Fruit fly (Drosophila melanogaster) whole organism, embryonic: Measurements from ENCODE around the gene CG6028.

Source experiments
- Ada2b ChIP-seq: fragments of 200-800 bp; sonication (Bioruptor generic); IDR thresholded peaks from 2 replicates; pipeline ENCODE4 v1.3.6; 2022; ENCODE audit warnings: missing biosample characterization, missing genetic modification characterization
- Atf-2 ChIP-seq: fragments of 200-800 bp; sonication (Bioruptor generic); optimal IDR thresholded peaks from 2 replicates; lab custom pipeline; 2016; ENCODE audit warnings: missing biosample characterization, missing genetic modification characterization
- Atf6 ChIP-seq: fragments of 200-800 bp; sonication (Bioruptor generic); IDR thresholded peaks from 2 replicates; pipeline ENCODE4 v1.3.6; 2022; ENCODE audit warnings: missing biosample characterization, missing genetic modification characterization
- CG13296 ChIP-seq: fragments of 200-800 bp; sonication (Bioruptor generic); optimal IDR thresholded peaks from 3 replicates; lab custom pipeline; 2018; ENCODE audit warnings: missing biosample characterization, mild to moderate bottlenecking, missing genetic modification characterization
- CG14860 ChIP-seq: fragments of 200-800 bp; sonication (Bioruptor generic); IDR thresholded peaks from 3 replicates; pipeline ENCODE4 v1.3.6; 2022; ENCODE audit warnings: missing biosample characterization, missing genetic modification characterization; ENCODE audit not compliant: partially characterized antibody
- CG1602 ChIP-seq: fragments of 200-800 bp; sonication (Bioruptor generic); optimal IDR thresholded peaks from 3 replicates; lab custom pipeline; 2016; ENCODE audit warnings: missing biosample characterization, missing genetic modification characterization
- CG1603 ChIP-seq: fragments of 200-800 bp; sonication (Bioruptor generic); optimal IDR thresholded peaks from 2 replicates; lab custom pipeline; 2019; ENCODE audit warnings: missing biosample characterization, mild to moderate bottlenecking, missing genetic modification characterization, moderate library complexity
- CG1832 ChIP-seq: fragments of 200-800 bp; sonication (Bioruptor generic); optimal IDR thresholded peaks from 2 replicates; lab custom pipeline; 2017; ENCODE audit warnings: missing biosample characterization, mild to moderate bottlenecking, missing genetic modification characterization, inconsistent platforms
- CG2712 ChIP-seq: fragments of 200-800 bp; optimal IDR thresholded peaks from 3 replicates; lab custom pipeline; 2019; ENCODE audit warnings: missing biosample characterization, mild to moderate bottlenecking, missing genetic modification characterization, moderate library complexity
- CG3726 ChIP-seq: fragments of 200-800 bp; sonication (Bioruptor generic); IDR thresholded peaks from 3 replicates; pipeline ENCODE4, ENCODE4 v1.3.6; 2022; ENCODE audit warnings: missing biosample characterization, missing genetic modification characterization
- CG3838 ChIP-seq: fragments of 200-800 bp; sonication (Bioruptor generic); optimal IDR thresholded peaks from 3 replicates; lab custom pipeline; 2016; ENCODE audit warnings: missing biosample characterization, missing genetic modification characterization
- CG4424 ChIP-seq: fragments of 200-800 bp; sonication (Bioruptor generic); optimal IDR thresholded peaks from 3 replicates; lab custom pipeline; 2016; ENCODE audit warnings: missing biosample characterization, missing genetic modification characterization
- CG6254 ChIP-seq: fragments of 200-800 bp; sonication (Bioruptor generic); optimal IDR thresholded peaks from 3 replicates; lab custom pipeline; 2017; ENCODE audit warnings: mild to moderate bottlenecking, missing biosample characterization, missing genetic modification reagents, missing genetic modification characterization
- CG7786 ChIP-seq: fragments of 200-800 bp; sonication (Bioruptor generic); optimal IDR thresholded peaks from 2 replicates; lab custom pipeline; 2016; ENCODE audit warnings: missing biosample characterization, missing genetic modification characterization
- CG7928 ChIP-seq: fragments of 200-800 bp; sonication (Bioruptor generic); optimal IDR thresholded peaks from 2 replicates; lab custom pipeline; 2017; ENCODE audit warnings: missing biosample characterization, mild to moderate bottlenecking, missing genetic modification characterization
- Dek ChIP-seq: fragments of 200-800 bp; sonication (Bioruptor generic); optimal IDR thresholded peaks from 3 replicates; lab custom pipeline; 2019; ENCODE audit warnings: missing biosample characterization, mild to moderate bottlenecking, missing genetic modification characterization, moderate library complexity
- Dfd ChIP-seq, 2 experiments: fragments of >200 bp; optimal IDR thresholded peaks; 2 replicates each; lab custom pipeline; 2017; ENCODE audit warnings: missing biosample characterization in 2 of 2, missing genetic modification characterization in 2 of 2
- Dll ChIP-seq: fragments of 200-800 bp; sonication (Bioruptor generic); IDR thresholded peaks from 4 replicates; pipeline ENCODE4 v1.3.6; 2022; ENCODE audit warnings: missing biosample characterization, missing genetic modification characterization; ENCODE audit not compliant: partially characterized antibody
- HHEX ChIP-seq: fragments of 200-800 bp; sonication (Bioruptor generic); optimal IDR thresholded peaks from 3 replicates; lab custom pipeline; 2017; ENCODE audit warnings: missing biosample characterization, mild to moderate bottlenecking, missing genetic modification characterization, missing genetic modification reagents
- Hand ChIP-seq: fragments of 200-800 bp; sonication (Bioruptor generic); optimal IDR thresholded peaks from 2 replicates; lab custom pipeline; 2017; ENCODE audit warnings: mild to moderate bottlenecking, missing biosample characterization, missing genetic modification reagents, missing genetic modification characterization
- MBD-R2 ChIP-seq: fragments of 200-800 bp; sonication (Bioruptor generic); IDR thresholded peaks from 2 replicates; pipeline ENCODE4 v1.3.6; 2022; ENCODE audit warnings: missing biosample characterization, missing genetic modification characterization
- Stat92E ChIP-seq, 3 experiments: fragments of >200 bp in 2 of 3; fragments of 200-800 bp in 1 of 3; sonication (Bioruptor generic) in 1 of 3; optimal IDR thresholded peaks; 2 replicates each; lab custom pipeline; 2017 to 2019; ENCODE audit warnings: missing biosample characterization in 3 of 3, missing genetic modification characterization in 3 of 3, mild to moderate bottlenecking in 1 of 3, moderate library complexity in 1 of 3
- Xbp1 ChIP-seq: fragments of 200-800 bp; sonication (Bioruptor generic); optimal IDR thresholded peaks from 3 replicates; lab custom pipeline; 2016; ENCODE audit warnings: missing biosample characterization, mild to moderate bottlenecking, missing genetic modification characterization
- Xrp1 ChIP-seq: fragments of 200-800 bp; sonication (Bioruptor generic); IDR thresholded peaks from 2 replicates; pipeline ENCODE4 v1.3.6; 2022; ENCODE audit warnings: missing biosample characterization, missing genetic modification characterization
- bab2 ChIP-seq: fragments of 200-800 bp; sonication (Bioruptor generic); optimal IDR thresholded peaks from 2 replicates; lab custom pipeline; 2016; ENCODE audit warnings: missing biosample characterization, missing genetic modification characterization
- cad ChIP-seq: fragments of >200 bp; optimal IDR thresholded peaks from 2 replicates; lab custom pipeline; 2017; ENCODE audit warnings: missing biosample characterization, missing genetic modification characterization
- chn ChIP-seq: fragments of 200-800 bp; sonication (Bioruptor generic); optimal IDR thresholded peaks from 2 replicates; lab custom pipeline; 2016; ENCODE audit warnings: missing biosample characterization, missing genetic modification characterization
- crp ChIP-seq, 2 experiments: fragments of 200-800 bp; sonication (Bioruptor generic); optimal IDR thresholded peaks; 2 replicates in 1 of 2; 3 replicates in 1 of 2; lab custom pipeline; 2017; ENCODE audit warnings: missing biosample characterization in 2 of 2, missing genetic modification characterization in 2 of 2, mild to moderate bottlenecking in 1 of 2, moderate library complexity in 1 of 2
- dm ChIP-seq: fragments of 200-800 bp; sonication (Bioruptor generic); optimal IDR thresholded peaks from 3 replicates; lab custom pipeline; 2016; ENCODE audit warnings: missing biosample characterization, missing genetic modification characterization
- fru ChIP-seq: fragments of >200 bp; optimal IDR thresholded peaks from 2 replicates; lab custom pipeline; 2017
- hbn ChIP-seq: fragments of 200-800 bp; sonication (Bioruptor generic); IDR thresholded peaks from 2 replicates; pipeline ENCODE4 v1.3.6; 2022; ENCODE audit warnings: missing biosample characterization, missing genetic modification characterization; ENCODE audit not compliant: partially characterized antibody
- inv ChIP-seq: fragments of 200-800 bp; sonication (Bioruptor generic); IDR thresholded peaks from 2 replicates; pipeline ENCODE4 v1.3.6; 2022; ENCODE audit warnings: missing biosample characterization, missing genetic modification characterization; ENCODE audit not compliant: partially characterized antibody
- kah ChIP-seq: fragments of 200-800 bp; sonication (Bioruptor generic); optimal IDR thresholded peaks from 2 replicates; lab custom pipeline; 2018; ENCODE audit warnings: missing biosample characterization, mild to moderate bottlenecking, missing genetic modification characterization
- ken ChIP-seq: fragments of 200-800 bp; sonication (Bioruptor generic); IDR thresholded peaks from 3 replicates; pipeline ENCODE4 v1.3.6; 2022; ENCODE audit warnings: missing biosample characterization, missing genetic modification characterization
- nmo ChIP-seq: fragments of 200-800 bp; sonication (Bioruptor generic); optimal IDR thresholded peaks from 2 replicates; lab custom pipeline; 2018; ENCODE audit warnings: missing biosample characterization, mild to moderate bottlenecking, missing genetic modification characterization, moderate library complexity
- otp ChIP-seq: fragments of 200-800 bp; sonication (Bioruptor generic); IDR thresholded peaks from 3 replicates; pipeline ENCODE4, ENCODE4 v1.3.6; 2022; ENCODE audit warnings: missing biosample characterization, missing genetic modification characterization
- sc ChIP-seq, 3 experiments: fragments of >200 bp in 2 of 3; fragments of 200-800 bp in 1 of 3; sonication (Bioruptor generic) in 1 of 3; optimal IDR thresholded peaks; 2 replicates in 2 of 3; 3 replicates in 1 of 3; lab custom pipeline; 2017; ENCODE audit warnings: mild to moderate bottlenecking in 1 of 3, missing biosample characterization in 1 of 3, missing genetic modification characterization in 1 of 3, missing genetic modification reagents in 1 of 3
- sug ChIP-seq: fragments of 200-800 bp; optimal IDR thresholded peaks from 2 replicates; lab custom pipeline; 2019; ENCODE audit warnings: missing biosample characterization, mild to moderate bottlenecking, missing genetic modification characterization, moderate library complexity
- unc-4 ChIP-seq: fragments of 200-800 bp; sonication (Bioruptor generic); IDR thresholded peaks from 2 replicates; pipeline ENCODE4 v1.3.6; 2022; ENCODE audit warnings: missing biosample characterization, missing genetic modification characterization; ENCODE audit not compliant: partially characterized antibody

CG6028 gene

dm6 chr3R:22018777-22019420 is 6.4 kb downstream of the CG6028 start, which contains the start of gene Idh3b (continued):
- TF ChIP-seq Atf-2 (GFP tag; lab: Kevin White, UChicago) = peak; percentile 12
- peak in 1 of 3 experiments; percentile 24 for TF ChIP-seq Stat92E (GFP tag; optimal IDR thresholded peaks at IDR 0.05; lab: Kevin White, UChicago)
- peak; percentile 65 for TF ChIP-seq sug (tag; lab: Kevin White, UChicago)
- peak; percentile 97 for TF ChIP-seq unc-4 (GFP tag; lab: Robert Waterston, UW)
- peak; percentile 74 for TF ChIP-seq chn (GFP tag; lab: Kevin White, UChicago)
- no peak for TF ChIP-seq Ada2b (GFP tag; lab: Robert Waterston, UW)
- peak; percentile 65 for TF ChIP-seq dm
- TF ChIP-seq MBD-R2 (GFP tag; lab: Robert Waterston, UW) = peak; percentile 97
- peak; percentile 56 for TF ChIP-seq Atf6 (GFP tag; lab: Robert Waterston, UW)
- no peak for TF ChIP-seq nmo (GFP tag; lab: Kevin White, UChicago)
- TF ChIP-seq inv (GFP tag; lab: Robert Waterston, UW) = peak; percentile 93
- peak; percentile 98 for TF ChIP-seq CG7928
- TF ChIP-seq otp (GFP tag; lab: Robert Waterston, UW) = no peak

- TF ChIP-seq hbn (GFP tag; lab: Robert Waterston, UW) (no peak), CG6254 (no peak), ken (GFP tag; lab: Robert Waterston, UW) (no peak), HHEX (GFP tag; lab: Kevin White, UChicago) (no peak), fru (no peak), CG1602 (GFP tag; lab: Kevin White, UChicago) (no peak), kah (GFP tag; lab: Kevin White, UChicago) (no peak), CG3726 (no peak), sc (optimal IDR thresholded peaks at IDR 0.05; lab: Kevin White, UChicago) (no peak), sc (GFP tag; optimal IDR thresholded peaks at IDR 0.05; lab: Kevin White, UChicago) (no peak), CG13296 (GFP tag; lab: Kevin White, UChicago) (no peak)
These were observed 10.9 kb downstream of the CG6028 start, which contains the start of gene Theg for dm6 chr3R:22014397-22014796. Theg (plus strand) TSS chr3R:22014697.

DNA sequence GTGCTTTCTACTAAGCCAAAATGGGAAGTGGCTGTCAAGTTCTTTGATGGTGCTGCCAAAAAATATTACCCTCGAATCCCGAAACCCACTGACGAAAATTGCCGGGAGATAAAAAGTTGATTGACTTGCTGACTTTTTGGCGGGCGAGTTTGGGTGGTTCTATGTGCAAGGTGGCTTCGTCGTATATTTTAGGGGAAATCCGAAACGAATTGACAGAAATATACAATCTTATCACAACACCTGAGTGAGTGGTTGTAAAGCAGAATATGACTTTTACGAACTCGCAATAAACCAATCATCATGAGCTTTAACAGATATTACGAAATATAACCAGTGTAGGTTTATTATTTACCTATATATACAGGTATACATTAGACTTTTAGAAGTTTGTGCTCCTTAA is 21.8 kb downstream of the CG6028 start:
- TF ChIP-seq crp (GFP tag; optimal IDR thresholded peaks at IDR 0.05; lab: Kevin White, UChicago) (no peak), CG4424 (GFP tag; lab: Kevin White, UChicago) (no peak), Dek (tag; lab: Kevin White, UChicago) (no peak), otp (GFP tag; lab: Robert Waterston, UW) (no peak), Xrp1 (no peak), Hand (GFP tag; lab: Kevin White, UChicago) (no peak), Dfd (GFP tag; optimal IDR thresholded peaks at IDR 0.05; lab: Kevin White, UChicago) (no peak), CG2712 (tag; lab: Kevin White, UChicago) (no peak), CG7786 (GFP tag; lab: Kevin White, UChicago) (no peak), CG14860 (GFP tag; lab: Robert Waterston, UW) (no peak), Xbp1 (no peak), CG1603 (tag; lab: Kevin White, UChicago) (no peak), Dll (GFP tag; lab: Robert Waterston, UW) (no peak), bab2 (GFP tag; lab: Kevin White, UChicago) (no peak), CG1832 (GFP tag; lab: Kevin White, UChicago) (no peak), cad (GFP tag; lab: Kevin White, UChicago) (no peak), CG3838 (GFP tag; lab: Kevin White, UChicago) (no peak)
